Worm (Caenorhabditis elegans): ENCODE data around the gene ZK829.9.

Gene ZK829.9

DNA sequence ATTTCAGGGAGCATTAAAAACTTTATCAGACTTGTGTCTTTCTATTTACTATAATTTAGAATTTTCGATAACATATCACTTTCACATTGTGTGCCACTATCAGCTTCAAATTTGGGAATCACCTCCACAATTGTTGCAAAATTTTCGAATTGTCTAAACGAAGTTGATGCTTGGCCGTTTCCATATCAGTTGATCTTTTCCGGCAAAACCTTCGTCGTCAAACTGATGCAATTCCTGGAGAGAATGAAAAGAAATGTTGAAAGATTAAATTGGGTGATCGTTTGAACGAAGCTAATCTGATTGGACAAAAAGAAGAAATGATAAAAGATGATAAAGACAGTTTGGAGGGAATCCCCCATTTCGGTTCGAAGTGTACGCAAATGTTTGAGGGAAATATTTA lies 14.7 kb upstream of the ZK829.9 start (continued):
- TF ChIP-seq lin-35 (GFP tag; optimal IDR thresholded peaks at IDR 0.05), result peak in 1 of 3 experiments; percentile 53
- no peak for TF ChIP-seq attf-5 (GFP tag; optimal IDR thresholded peaks at IDR 0.05)
- TF ChIP-seq F10E7.11 (tag; optimal IDR thresholded peaks at IDR 0.05), result no peak
- peak; percentile 41 for TF ChIP-seq ztf-26 (tag; optimal IDR thresholded peaks at IDR 0.05)
- peak; percentile 71 for TF ChIP-seq ztf-22 (GFP tag; optimal IDR thresholded peaks at IDR 0.05)
- TF ChIP-seq egl-44 (GFP tag; IDR thresholded peaks at IDR 0.05), result 0 out of 2 replicates have a peak, but pooled peaks have one; percentile 17
- TF ChIP-seq cebp-2 (GFP tag; IDR thresholded peaks at IDR 0.05), result no peak
- no peak for TF ChIP-seq nfya-2 (GFP tag; IDR thresholded peaks at IDR 0.05)
- TF ChIP-seq snpc-4 (GFP tag; optimal IDR thresholded peaks at IDR 0.05), result no peak
- peak in 1 of 4 experiments; percentile 34 for TF ChIP-seq snpc-4 (tag; optimal IDR thresholded peaks at IDR 0.05)
- no peak for TF ChIP-seq ceh-100 (GFP tag; IDR thresholded peaks at IDR 0.05)
- TF ChIP-seq let-607 (tag; optimal IDR thresholded peaks at IDR 0.05), result peak in 1 of 2 experiments; percentile 76
- TF ChIP-seq B0336.3 (GFP tag; IDR thresholded peaks at IDR 0.05), result 0 out of 2 replicates have a peak, but pooled peaks have one; percentile 22
- TF ChIP-seq zfh-2 (GFP tag; conservative IDR thresholded peaks at IDR 0.05), result no peak
- TF ChIP-seq ekl-4 (GFP tag; IDR thresholded peaks at IDR 0.05), result peak; percentile 69; the same call in 1 of the 2 replicates
- peak; percentile 23 for TF ChIP-seq T26A5.8 (tag; optimal IDR thresholded peaks at IDR 0.05)
- peak; percentile 1 for TF ChIP-seq snpc-3.4 (tag; optimal IDR thresholded peaks at IDR 0.05)
- TF ChIP-seq bed-1 (GFP tag; IDR thresholded peaks at IDR 0.05), result no peak
- TF ChIP-seq C06A6.2 (GFP tag; conservative IDR thresholded peaks at IDR 0.05), result peak; percentile 63; the same call in 1 of the 2 replicates
- no peak for TF ChIP-seq efl-1 (GFP tag; optimal IDR thresholded peaks at IDR 0.05)
- TF ChIP-seq F52B5.7 (tag; optimal IDR thresholded peaks at IDR 0.05), result peak; percentile 55
- TF ChIP-seq Y79H2A.3 (GFP tag; conservative IDR thresholded peaks at IDR 0.05), result 0 out of 2 replicates have a peak, but pooled peaks have one; percentile 54
- peak; percentile 21; the same call in 1 of the 2 replicates for TF ChIP-seq dox-1 (GFP tag; IDR thresholded peaks at IDR 0.05)
- TF ChIP-seq ets-4 (GFP tag; optimal IDR thresholded peaks at IDR 0.05), result peak; percentile 88
- TF ChIP-seq cebp-1 (GFP tag; IDR thresholded peaks at IDR 0.05), result peak; percentile 63
- peak; percentile 65 for TF ChIP-seq cebp-1 (tag; optimal IDR thresholded peaks at IDR 0.05)
- peak; percentile 51; the same call in 1 of the 2 replicates for TF ChIP-seq attf-6 (GFP tag; IDR thresholded peaks at IDR 0.05)
- peak; percentile 44; the same call in 1 of the 2 replicates for TF ChIP-seq pbrm-1 (GFP tag; IDR thresholded peaks at IDR 0.05)
- no peak for TF ChIP-seq ztf-25 (GFP tag; IDR thresholded peaks at IDR 0.05)

ce11 chrIV:11956387-11956786 lies 13.9 kb upstream of the ZK829.9 start:
- TF ChIP-seq nfyb-1 (GFP tag; IDR thresholded peaks at IDR 0.05) (peak; percentile 81; the same call in 1 of the 2 replicates), pha-4 (tag; optimal IDR thresholded peaks at IDR 0.05) (peak; percentile 77), efl-1 (GFP tag; optimal IDR thresholded peaks at IDR 0.05) (no peak), ceh-91 (GFP tag; IDR thresholded peaks at IDR 0.05) (no peak), atf-7 (tag; optimal IDR thresholded peaks at IDR 0.05) (peak; percentile 93), attf-3 (GFP tag; conservative IDR thresholded peaks at IDR 0.05) (0 out of 2 replicates have a peak, but pooled peaks have one; percentile 13), F57A8.1 (GFP tag; optimal IDR thresholded peaks at IDR 0.05) (no peak), ets-4 (GFP tag; optimal IDR thresholded peaks at IDR 0.05) (peak; percentile 16), hlh-12 (tag; optimal IDR thresholded peaks at IDR 0.05) (no peak), ztf-25 (GFP tag; IDR thresholded peaks at IDR 0.05) (no peak), nfya-1 (tag; optimal IDR thresholded peaks at IDR 0.05; ENCODE audit: borderline replicate concordance, insufficient read depth) (no peak), gei-17 (GFP tag; optimal IDR thresholded peaks at IDR 0.05) (peak; percentile 74), zim-3 (tag; optimal IDR thresholded peaks at IDR 0.05) (no peak), nhr-27 (tag; optimal IDR thresholded peaks at IDR 0.05) (no peak), hsf-1 (GFP tag; IDR thresholded peaks at IDR 0.05) (peak; percentile 77), ztf-26 (tag; optimal IDR thresholded peaks at IDR 0.05) (peak; percentile 97), F10E7.11 (tag; optimal IDR thresholded peaks at IDR 0.05) (no peak), rpc-1 (optimal IDR thresholded peaks at IDR 0.05) (no peak), rpc-1 (tag; optimal IDR thresholded peaks at IDR 0.05) (no peak), ama-1 (optimal IDR thresholded peaks at IDR 0.05) (no peak), ama-1 (GFP tag; optimal IDR thresholded peaks at IDR 0.05) (no peak), C06A6.2 (GFP tag; conservative IDR thresholded peaks at IDR 0.05) (peak; percentile 87), F22D6.2 (tag; optimal IDR thresholded peaks at IDR 0.05) (peak; percentile 80), ceh-40 (GFP tag; IDR thresholded peaks at IDR 0.05) (0 out of 2 replicates have a peak, but pooled peaks have one; percentile 26), B0035.1 (tag; optimal IDR thresholded peaks at IDR 0.05) (no peak), ccch-3 (GFP tag; optimal IDR thresholded peaks at IDR 0.05) (no peak)
